Worm (Caenorhabditis elegans): ENCODE results near the gene nep-1.

The nep-1 gene

ce11 chrII:11617715-11618114 lies 39.3 kb downstream of the nep-1 start (continued):
- 0 out of 2 replicates have a peak, but pooled peaks have one; percentile 10 for TF ChIP-seq hmg-1.1 (GFP tag; IDR thresholded peaks at IDR 0.05)
- peak; percentile 16; the same call in 1 of the 2 replicates for TF ChIP-seq dmd-6 (GFP tag; IDR thresholded peaks at IDR 0.05)

- TF ChIP-seq zip-11 (GFP tag; IDR thresholded peaks at IDR 0.05) (no peak), pqm-1 (tag; optimal IDR thresholded peaks at IDR 0.05) (no peak), aha-1 (tag) (peak; percentile 25), F10B5.3 (tag; optimal IDR thresholded peaks at IDR 0.05) (no peak), duxl-1 (tag; optimal IDR thresholded peaks at IDR 0.05; ENCODE audit: poor library complexity) (no peak), pha-4 (GFP tag; IDR thresholded peaks at IDR 0.05) (no peak), pha-4 (tag; optimal IDR thresholded peaks at IDR 0.05) (no peak), Y75B8A.6 (GFP tag; IDR thresholded peaks at IDR 0.05) (no peak), dmd-8 (GFP tag; IDR thresholded peaks at IDR 0.05) (no peak), hlh-30 (tag; optimal IDR thresholded peaks at IDR 0.05; ENCODE audit: insufficient read depth) (no peak), ceh-62 (tag; optimal IDR thresholded peaks at IDR 0.05) (no peak), hmg-1.1 (GFP tag; IDR thresholded peaks at IDR 0.05) (no peak), hif-1 (tag; optimal IDR thresholded peaks at IDR 0.05) (no peak), ceh-28 (tag; optimal IDR thresholded peaks at IDR 0.05) (no peak), sdz-12 (GFP tag; optimal IDR thresholded peaks at IDR 0.05) (no peak), Y105C5A.15 (GFP tag; IDR thresholded peaks at IDR 0.05) (no peak), zag-1 (tag; optimal IDR thresholded peaks at IDR 0.05) (no peak), unc-62 (GFP tag; optimal IDR thresholded peaks at IDR 0.05 in 1 of 2) (peak in 1 of 2 experiments; percentile 97), unc-62 (tag; optimal IDR thresholded peaks at IDR 0.05) (no peak), tag-97 (GFP tag; IDR thresholded peaks at IDR 0.05) (no peak), fkh-10 (GFP tag; optimal IDR thresholded peaks at IDR 0.05) (no peak), nhr-42 (GFP tag; IDR thresholded peaks at IDR 0.05) (no peak), snpc-1.2 (GFP tag; IDR thresholded peaks at IDR 0.05) (0 out of 2 replicates have a peak, but pooled peaks have one; percentile 32), skn-1 (tag; optimal IDR thresholded peaks at IDR 0.05) (no peak), cey-2 (tag; optimal IDR thresholded peaks at IDR 0.05; ENCODE audit: borderline replicate concordance, insufficient read depth) (no peak), saeg-2 (GFP tag; IDR thresholded peaks at IDR 0.05) (no peak)
Measured at ce11 chrII:11616333-11616942, 40.5 kb downstream of the nep-1 start.

- TF ChIP-seq R02D3.7 (tag; optimal IDR thresholded peaks at IDR 0.05): no peak
- TF ChIP-seq lin-39 (tag; optimal IDR thresholded peaks at IDR 0.05): no peak
- peak; percentile 5 for TF ChIP-seq F10B5.3 (tag; optimal IDR thresholded peaks at IDR 0.05)
- TF ChIP-seq F49E8.2 (tag; optimal IDR thresholded peaks at IDR 0.05; ENCODE audit: borderline replicate concordance): no peak
- peak; percentile 18 for TF ChIP-seq duxl-1 (tag; optimal IDR thresholded peaks at IDR 0.05; ENCODE audit: poor library complexity)
- peak in 1 of 2 experiments; percentile 9 for TF ChIP-seq lsy-2 (tag; optimal IDR thresholded peaks at IDR 0.05)
- TF ChIP-seq nhr-10 (tag; optimal IDR thresholded peaks at IDR 0.05): peak; percentile 28
- peak; percentile 54 for TF ChIP-seq ama-1 (optimal IDR thresholded peaks at IDR 0.05)
- no peak for TF ChIP-seq T20F7.1 (GFP tag; optimal IDR thresholded peaks at IDR 0.05)
- TF ChIP-seq F37D6.2 (tag; optimal IDR thresholded peaks at IDR 0.05): peak; percentile 17
- no peak for TF ChIP-seq daf-8 (GFP tag; IDR thresholded peaks at IDR 0.05)
- peak; percentile 5 for TF ChIP-seq dve-1 (tag; optimal IDR thresholded peaks at IDR 0.05; ENCODE audit: insufficient read depth)
- peak; percentile 21 for TF ChIP-seq mes-2 (tag; optimal IDR thresholded peaks at IDR 0.05; ENCODE audit: poor library complexity, severe bottlenecking)
- peak; percentile 12 for TF ChIP-seq rbr-2 (tag; optimal IDR thresholded peaks at IDR 0.05)
- TF ChIP-seq T26A8.4 (GFP tag; IDR thresholded peaks at IDR 0.05): peak; percentile 50; the same call in 1 of the 2 replicates
- TF ChIP-seq nhr-77 (tag; optimal IDR thresholded peaks at IDR 0.05): peak; percentile 38
- peak; percentile 95 for TF ChIP-seq aha-1 (tag)
- TF ChIP-seq daf-16 (GFP tag; optimal IDR thresholded peaks at IDR 0.05): peak in 1 of 2 experiments; percentile 60
- peak; percentile 18 for TF ChIP-seq daf-16 (tag; optimal IDR thresholded peaks at IDR 0.05)
- peak; percentile 57 for TF ChIP-seq nhr-102 (tag; optimal IDR thresholded peaks at IDR 0.05)
- peak; percentile 61 for TF ChIP-seq mep-1 (tag; optimal IDR thresholded peaks at IDR 0.05)
- peak in 1 of 2 experiments; percentile 47 for TF ChIP-seq unc-62 (GFP tag; optimal IDR thresholded peaks at IDR 0.05 in 1 of 2)
- TF ChIP-seq unc-62 (tag; optimal IDR thresholded peaks at IDR 0.05): no peak
Measured at ce11 chrII:11614103-11614857, 42.7 kb downstream of the nep-1 start.
